Fruit fly (Drosophila melanogaster) whole organism, adult: Measurements from ENCODE around the gene CG6126.

ENCODE experiments used
- CG11617 ChIP-seq: fragments of 200-800 bp; sonication (Bioruptor generic); optimal IDR thresholded peaks from 2 replicates; lab custom pipeline; 2017; ENCODE audit warnings: mild to moderate bottlenecking, missing biosample characterization, missing genetic modification reagents, missing genetic modification characterization
- CG12768 ChIP-seq: fragments of 200-800 bp; sonication (Bioruptor generic); optimal IDR thresholded peaks from 2 replicates; lab custom pipeline; 2017; ENCODE audit warnings: missing biosample characterization, missing genetic modification characterization, mild to moderate bottlenecking, moderate library complexity, missing genetic modification reagents
- CG14711 ChIP-seq: fragments of 200-800 bp; sonication (Bioruptor generic); optimal IDR thresholded peaks from 2 replicates; lab custom pipeline; 2018; ENCODE audit warnings: missing biosample characterization, mild to moderate bottlenecking, missing genetic modification characterization, moderate library complexity
- CG1620 ChIP-seq: fragments of 200-800 bp; sonication (Bioruptor generic); optimal IDR thresholded peaks from 2 replicates; lab custom pipeline; 2016; ENCODE audit warnings: missing biosample characterization, missing genetic modification characterization
- CG33017 ChIP-seq: fragments of 200-800 bp; sonication (Bioruptor generic); optimal IDR thresholded peaks from 2 replicates; lab custom pipeline; 2018; ENCODE audit warnings: missing biosample characterization, mild to moderate bottlenecking, missing genetic modification characterization, moderate library complexity
- CG5204 ChIP-seq: fragments of 200-800 bp; sonication (Bioruptor generic); optimal IDR thresholded peaks from 2 replicates; lab custom pipeline; 2016; ENCODE audit warnings: missing biosample characterization, missing genetic modification characterization
- CG7045 ChIP-seq: fragments of 200-800 bp; sonication (Bioruptor generic); optimal IDR thresholded peaks from 2 replicates; lab custom pipeline; 2017; ENCODE audit warnings: missing biosample characterization, mild to moderate bottlenecking, missing genetic modification characterization
- CG7101 ChIP-seq: fragments of 200-800 bp; sonication (Bioruptor generic); optimal IDR thresholded peaks from 2 replicates; lab custom pipeline; 2018; ENCODE audit warnings: missing biosample characterization, mild to moderate bottlenecking, missing genetic modification characterization, moderate library complexity
- Clk ChIP-seq: fragments of 200-800 bp; sonication (Bioruptor generic); optimal IDR thresholded peaks from 2 replicates; lab custom pipeline; 2017; ENCODE audit warnings: missing biosample characterization, missing genetic modification characterization
- Crg-1 ChIP-seq: fragments of 200-800 bp; sonication (Bioruptor generic); optimal IDR thresholded peaks from 2 replicates; lab custom pipeline; 2016; ENCODE audit warnings: missing biosample characterization, missing genetic modification characterization
- Hr96 ChIP-seq: fragments of 200-800 bp; sonication (Bioruptor generic); optimal IDR thresholded peaks from 2 replicates; lab custom pipeline; 2016; ENCODE audit warnings: missing biosample characterization, missing genetic modification characterization
- Mnt ChIP-seq: fragments of 200-800 bp; sonication (Bioruptor generic); optimal IDR thresholded peaks from 2 replicates; lab custom pipeline; 2016; ENCODE audit warnings: missing biosample characterization, mild to moderate bottlenecking, missing genetic modification characterization
- bab1 ChIP-seq: fragments of 200-800 bp; sonication (Bioruptor generic); optimal IDR thresholded peaks from 3 replicates; lab custom pipeline; 2019; ENCODE audit warnings: missing biosample characterization, mild to moderate bottlenecking, missing genetic modification characterization, moderate library complexity
- cic ChIP-seq: fragments of 200-800 bp; sonication (Bioruptor generic); optimal IDR thresholded peaks from 2 replicates; lab custom pipeline; 2017; ENCODE audit warnings: missing biosample characterization, mild to moderate bottlenecking, missing genetic modification characterization, moderate library complexity
- cnc ChIP-seq, 2 experiments: fragments of >200 bp; optimal IDR thresholded peaks; 2 replicates each; lab custom pipeline; 2017
- kay ChIP-seq: fragments of 200-800 bp; sonication (Bioruptor generic); peaks from one replicate; lab custom pipeline; 2016; ENCODE audit warnings: missing biosample characterization, missing genetic modification characterization, borderline replicate concordance
- ovo ChIP-seq: fragments of 200-800 bp; sonication (Bioruptor generic); optimal IDR thresholded peaks from 2 replicates; lab custom pipeline; 2016; ENCODE audit warnings: missing biosample characterization, missing genetic modification characterization
- pad ChIP-seq: fragments of 200-800 bp; sonication (Bioruptor generic); optimal IDR thresholded peaks from 3 replicates; lab custom pipeline; 2017; ENCODE audit warnings: missing biosample characterization, missing genetic modification characterization, mild to moderate bottlenecking, moderate library complexity, missing genetic modification reagents
- tj ChIP-seq: fragments of 200-800 bp; sonication (Bioruptor generic); optimal IDR thresholded peaks from 3 replicates; lab custom pipeline; 2017; ENCODE audit warnings: missing biosample characterization, mild to moderate bottlenecking, missing genetic modification characterization, moderate library complexity
- toe ChIP-seq: fragments of 200-800 bp; sonication (Bioruptor generic); optimal IDR thresholded peaks from 2 replicates; lab custom pipeline; 2016; ENCODE audit warnings: missing biosample characterization, missing genetic modification characterization

CG6126 gene

dm6 chr3R:16242461-16242934, 39.6 kb upstream of the CG6126 start:
- TF ChIP-seq kay (GFP tag; lab: Kevin White, UChicago) (no peak), tj (GFP tag; lab: Kevin White, UChicago) (peak; percentile 93), cnc (optimal IDR thresholded peaks at IDR 0.05; lab: Kevin White, UChicago) (no peak), toe (GFP tag; lab: Kevin White, UChicago) (peak; percentile 15), Mnt (peak; percentile 89), CG33017 (tag; lab: Kevin White, UChicago) (peak; percentile 75), CG7101 (tag; lab: Kevin White, UChicago) (peak; percentile 46), pad (GFP tag; lab: Kevin White, UChicago) (peak; percentile 91), Hr96 (GFP tag; lab: Kevin White, UChicago) (peak; percentile 83), CG7045 (GFP tag; lab: Kevin White, UChicago) (no peak), Clk (peak; percentile 70), CG14711 (tag; lab: Kevin White, UChicago) (peak; percentile 47), ovo (GFP tag; lab: Kevin White, UChicago) (peak; percentile 82), cic (GFP tag; lab: Kevin White, UChicago) (peak; percentile 98), CG11617 (peak; percentile 57), bab1 (peak; percentile 71), CG1620 (GFP tag; lab: Kevin White, UChicago) (peak; percentile 42), CG5204 (GFP tag; lab: Kevin White, UChicago) (peak; percentile 31), Crg-1 (GFP tag; lab: Kevin White, UChicago) (peak; percentile 82), CG12768 (peak; percentile 93)

DNA sequence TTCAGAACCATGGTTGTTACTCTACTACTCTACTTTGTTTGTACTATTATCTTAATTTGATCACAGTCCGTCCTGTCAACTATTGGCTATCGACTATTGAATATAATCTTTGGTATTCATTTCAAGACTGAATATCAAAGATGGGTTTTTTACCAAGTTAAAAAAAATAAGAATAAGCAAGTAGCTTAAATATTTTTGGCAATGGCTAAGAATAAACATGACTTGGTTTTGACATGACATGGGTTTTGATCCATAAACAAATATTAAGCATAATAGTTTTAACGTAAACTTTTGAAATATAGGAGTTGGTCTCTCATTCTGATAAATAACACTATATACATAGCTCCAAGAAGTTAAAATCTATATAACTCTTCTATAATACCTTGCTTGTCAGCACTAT, 38.9 kb upstream of the CG6126 start:
- TF ChIP-seq CG12768 = no peak
- TF ChIP-seq toe (GFP tag; lab: Kevin White, UChicago) = peak; percentile 44
- TF ChIP-seq Clk = no peak
- TF ChIP-seq tj (GFP tag; lab: Kevin White, UChicago) = no peak
- no peak for TF ChIP-seq pad (GFP tag; lab: Kevin White, UChicago)
- TF ChIP-seq CG7101 (tag; lab: Kevin White, UChicago) = no peak
- no peak for TF ChIP-seq Hr96 (GFP tag; lab: Kevin White, UChicago)
- TF ChIP-seq CG5204 (GFP tag; lab: Kevin White, UChicago) = peak; percentile 49
- no peak for TF ChIP-seq ovo (GFP tag; lab: Kevin White, UChicago)

DNA sequence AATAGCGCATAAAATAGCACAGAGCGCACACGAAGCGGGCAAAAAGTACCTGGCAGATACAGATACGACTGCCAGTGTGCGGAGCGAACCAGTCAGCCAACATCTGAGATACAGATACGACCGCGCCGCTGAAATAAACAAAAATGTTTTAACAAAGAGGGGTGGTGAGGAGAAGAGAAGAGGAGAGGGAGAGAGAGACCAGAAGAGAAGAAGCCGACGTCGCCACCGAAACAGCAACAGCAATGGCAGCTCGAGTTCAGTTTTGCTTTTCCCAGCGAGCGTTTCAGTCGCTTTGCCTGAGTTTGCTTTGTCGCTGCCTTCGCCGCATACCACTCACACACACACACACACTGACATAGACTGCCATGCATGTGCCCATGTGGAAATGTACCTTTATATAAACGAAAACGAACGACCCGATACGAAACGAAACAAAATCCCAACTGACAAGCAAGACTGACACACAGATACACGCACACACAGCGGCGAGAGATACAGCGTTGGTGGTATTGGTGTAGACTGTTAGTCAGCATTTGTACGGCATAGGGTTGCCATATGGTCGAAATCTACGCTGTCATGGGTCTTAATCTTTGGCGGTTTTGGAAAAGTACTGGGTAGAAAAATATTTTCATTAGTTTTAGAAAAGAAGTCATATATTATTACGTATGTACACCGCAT, 38.4 kb upstream of the CG6126 start:
- TF ChIP-seq CG12768 (peak; percentile 89), tj (GFP tag; lab: Kevin White, UChicago) (peak; percentile 84), bab1 (peak; percentile 79), Mnt (peak; percentile 93), Hr96 (GFP tag; lab: Kevin White, UChicago) (peak; percentile 39), cnc (optimal IDR thresholded peaks at IDR 0.05; lab: Kevin White, UChicago) (peak in 1 of 2 experiments; percentile 76), kay (GFP tag; lab: Kevin White, UChicago) (peak; percentile 97), pad (GFP tag; lab: Kevin White, UChicago) (no peak), CG1620 (GFP tag; lab: Kevin White, UChicago) (peak; percentile 1), Crg-1 (GFP tag; lab: Kevin White, UChicago) (no peak), Clk (no peak), CG14711 (tag; lab: Kevin White, UChicago) (peak; percentile 69), toe (GFP tag; lab: Kevin White, UChicago) (peak; percentile 81), CG7101 (tag; lab: Kevin White, UChicago) (peak; percentile 38), ovo (GFP tag; lab: Kevin White, UChicago) (peak; percentile 54), CG33017 (tag; lab: Kevin White, UChicago) (peak; percentile 24), CG7045 (GFP tag; lab: Kevin White, UChicago) (no peak), CG5204 (GFP tag; lab: Kevin White, UChicago) (no peak), CG11617 (no peak), cic (GFP tag; lab: Kevin White, UChicago) (peak; percentile 96)

- TF ChIP-seq Clk (no peak), Hr96 (GFP tag; lab: Kevin White, UChicago) (no peak), CG33017 (tag; lab: Kevin White, UChicago) (no peak), kay (GFP tag; lab: Kevin White, UChicago) (no peak), CG14711 (tag; lab: Kevin White, UChicago) (no peak), CG7045 (GFP tag; lab: Kevin White, UChicago) (no peak), ovo (GFP tag; lab: Kevin White, UChicago) (no peak), CG11617 (no peak), tj (GFP tag; lab: Kevin White, UChicago) (no peak), cnc (optimal IDR thresholded peaks at IDR 0.05; lab: Kevin White, UChicago) (no peak), CG1620 (GFP tag; lab: Kevin White, UChicago) (no peak), cic (GFP tag; lab: Kevin White, UChicago) (no peak), toe (GFP tag; lab: Kevin White, UChicago) (no peak), CG5204 (GFP tag; lab: Kevin White, UChicago) (no peak)
Measured at dm6 chr3R:16240478-16241101, 37.7 kb upstream of the CG6126 start.

DNA sequence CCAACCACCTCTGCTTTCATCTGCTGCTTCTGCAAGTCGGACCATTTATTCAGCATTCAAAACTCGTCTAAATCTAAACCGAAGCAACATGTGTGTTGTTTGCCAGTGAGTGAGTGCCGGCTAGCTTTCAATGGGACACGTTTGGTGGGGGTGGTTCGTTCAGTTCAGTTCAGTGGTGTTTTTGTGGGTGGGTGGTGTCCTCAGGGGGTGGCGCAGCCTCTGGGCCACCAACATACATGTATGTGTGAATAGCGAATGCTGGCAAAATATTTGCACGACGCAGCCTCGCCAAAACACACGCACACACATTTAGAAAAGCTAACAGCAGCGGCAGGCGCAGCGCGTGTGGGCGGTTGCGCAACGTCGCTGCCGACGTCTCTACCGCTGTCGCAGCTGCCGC, 36.4 kb upstream of the CG6126 start:
- TF ChIP-seq tj (GFP tag; lab: Kevin White, UChicago) (no peak), ovo (GFP tag; lab: Kevin White, UChicago) (no peak), CG12768 (peak; percentile 23), Hr96 (GFP tag; lab: Kevin White, UChicago) (no peak), cnc (optimal IDR thresholded peaks at IDR 0.05; lab: Kevin White, UChicago) (no peak), cic (GFP tag; lab: Kevin White, UChicago) (no peak), CG7101 (tag; lab: Kevin White, UChicago) (no peak)
